Fruit fly (Drosophila melanogaster): ENCODE measurements around the gene knk.

Gene knk

DNA sequence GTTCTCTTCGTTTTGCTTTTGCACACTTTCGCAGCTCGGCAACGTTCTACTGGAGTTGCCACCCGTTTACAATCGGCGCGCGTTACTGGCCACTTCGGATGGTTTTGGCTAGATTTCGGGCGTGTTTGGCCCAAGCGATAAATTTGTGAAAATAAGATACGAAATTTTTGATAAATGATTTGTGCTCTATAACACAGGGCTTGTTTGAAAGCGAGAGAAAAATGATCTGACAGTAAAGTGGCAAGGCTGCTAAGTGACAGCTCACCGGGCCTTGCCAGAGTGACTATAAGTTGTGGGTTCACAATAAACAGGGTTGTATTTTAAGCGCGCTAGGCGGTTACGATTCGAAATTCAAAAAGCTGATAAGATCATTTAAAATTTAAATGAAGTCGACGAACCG lies 15.5 kb downstream of the knk start, which contains the start of gene Fmr1 (continued):
- TF ChIP-seq Sox100B (GFP tag; optimal IDR thresholded peaks at IDR 0.05) = no peak
- TF ChIP-seq gsb (GFP tag; IDR thresholded peaks at IDR 0.05) = no peak
- peak; percentile 41 for TF ChIP-seq gsb-n (tag; optimal IDR thresholded peaks at IDR 0.05)
- no peak for TF ChIP-seq Ravus (GFP tag; IDR thresholded peaks at IDR 0.05)
- TF ChIP-seq gfzf (GFP tag; optimal IDR thresholded peaks at IDR 0.05) = peak; percentile 40
- no peak for TF ChIP-seq CG8388 (GFP tag; optimal IDR thresholded peaks at IDR 0.05)
- peak; percentile 51; the same call in 1 of the 2 replicates for TF ChIP-seq lmd (GFP tag; IDR thresholded peaks at IDR 0.05)
- TF ChIP-seq CG1233 (GFP tag; optimal IDR thresholded peaks at IDR 0.05) = peak; percentile 45
- TF ChIP-seq Sin3A (optimal IDR thresholded peaks at IDR 0.05) = peak; percentile 99
- peak; percentile 36 for TF ChIP-seq twi (tag; optimal IDR thresholded peaks at IDR 0.05)
- TF ChIP-seq Atf-2 (GFP tag; optimal IDR thresholded peaks at IDR 0.05) = peak; percentile 29
- peak; percentile 61 for TF ChIP-seq CG17829 (tag; optimal IDR thresholded peaks at IDR 0.05)
- TF ChIP-seq so (GFP tag; IDR thresholded peaks at IDR 0.05) = 0 out of 3 replicates have a peak, but pooled peaks have one; percentile 42
- no peak for TF ChIP-seq CG4730 (GFP tag; IDR thresholded peaks at IDR 0.05)
- TF ChIP-seq otp (GFP tag; IDR thresholded peaks at IDR 0.05) = no peak
- TF ChIP-seq CG7556 (GFP tag; optimal IDR thresholded peaks at IDR 0.05) = no peak
- TF ChIP-seq ranshi (GFP tag; IDR thresholded peaks at IDR 0.05) = no peak
- peak; percentile 26; the same call in 1 of the 2 replicates for TF ChIP-seq CG17328 (GFP tag; IDR thresholded peaks at IDR 0.05)
- TF ChIP-seq sima (GFP tag; optimal IDR thresholded peaks at IDR 0.05) = no peak
- TF ChIP-seq CG16813 (GFP tag; IDR thresholded peaks at IDR 0.05; ENCODE audit: partially characterized antibody) = peak; percentile 46; the same call in 2 of the 3 replicates
- peak; percentile 53 for TF ChIP-seq ewg (GFP tag; optimal IDR thresholded peaks at IDR 0.05)
- TF ChIP-seq trh (GFP tag; optimal IDR thresholded peaks at IDR 0.05) = no peak
- peak; percentile 36 for TF ChIP-seq zen (tag; optimal IDR thresholded peaks at IDR 0.05)
- no peak for TF ChIP-seq CG34376 (GFP tag; optimal IDR thresholded peaks at IDR 0.05)
- TF ChIP-seq CG12299 (tag; optimal IDR thresholded peaks at IDR 0.05) = peak; percentile 42
- no peak for TF ChIP-seq ro (GFP tag; IDR thresholded peaks at IDR 0.05)
- peak; percentile 53 for TF ChIP-seq sisA (GFP tag; IDR thresholded peaks at IDR 0.05)
- peak; percentile 52 for TF ChIP-seq CG8290 (GFP tag; optimal IDR thresholded peaks at IDR 0.05)
- peak in 1 of 2 experiments; percentile 80 for TF ChIP-seq CG8290 (tag; optimal IDR thresholded peaks at IDR 0.05)
- peak; percentile 1 for TF ChIP-seq CG10462 (GFP tag; optimal IDR thresholded peaks at IDR 0.05)
- no peak for TF ChIP-seq lab (GFP tag; optimal IDR thresholded peaks at IDR 0.05)
- peak; percentile 97 for TF ChIP-seq CG2712 (tag; optimal IDR thresholded peaks at IDR 0.05)
- no peak for TF ChIP-seq h (optimal IDR thresholded peaks at IDR 0.05)
- peak; percentile 28 for TF ChIP-seq CG10209 (GFP tag; optimal IDR thresholded peaks at IDR 0.05)
- no peak for TF ChIP-seq jing (GFP tag; optimal IDR thresholded peaks at IDR 0.05)
- TF ChIP-seq Mad (GFP tag; optimal IDR thresholded peaks at IDR 0.05) = peak; percentile 59
- peak; percentile 33 for TF ChIP-seq crc (GFP tag; optimal IDR thresholded peaks at IDR 0.05)
- peak; percentile 29 for TF ChIP-seq CG12236 (GFP tag; optimal IDR thresholded peaks at IDR 0.05)
- peak; percentile 56 for TF ChIP-seq CG12744 (GFP tag; optimal IDR thresholded peaks at IDR 0.05)
- TF ChIP-seq ems (GFP tag; optimal IDR thresholded peaks at IDR 0.05) = peak; percentile 27
- peak; percentile 42 for TF ChIP-seq Max (GFP tag; optimal IDR thresholded peaks at IDR 0.05)
- no peak for TF ChIP-seq Hand (GFP tag; optimal IDR thresholded peaks at IDR 0.05)
- peak; percentile 29; the same call in 1 of the 2 replicates for TF ChIP-seq CG11247 (GFP tag; IDR thresholded peaks at IDR 0.05)
- peak; percentile 99 for TF ChIP-seq Dp (GFP tag; optimal IDR thresholded peaks at IDR 0.05)
- TF ChIP-seq wdn (GFP tag; IDR thresholded peaks at IDR 0.05) = no peak
- TF ChIP-seq phol (tag; optimal IDR thresholded peaks at IDR 0.05) = peak; percentile 74
- TF ChIP-seq CG14014 (GFP tag; IDR thresholded peaks at IDR 0.05) = peak; percentile 61
- peak; percentile 65 for TF ChIP-seq NC2β (GFP tag; optimal IDR thresholded peaks at IDR 0.05)
- no peak for TF ChIP-seq Poxn (GFP tag; IDR thresholded peaks at IDR 0.05)
- peak; percentile 62 for TF ChIP-seq pnt (GFP tag; optimal IDR thresholded peaks at IDR 0.05)
- peak; percentile 26 for TF ChIP-seq az2 (GFP tag; optimal IDR thresholded peaks at IDR 0.05)
- peak; percentile 89 for TF ChIP-seq trem (tag; optimal IDR thresholded peaks at IDR 0.05)
- TF ChIP-seq B-H2 (GFP tag; optimal IDR thresholded peaks at IDR 0.05) = peak; percentile 19

All from whole organism, embryonic.